Fruit fly (Drosophila melanogaster) S2 (cell line): ENCODE measurements around the gene Atg2.

Experiments
- CG8478 ChIP-seq: fragments of >200 bp; optimal IDR thresholded peaks from 2 replicates; lab custom pipeline; 2018
- CTCF ChIP-seq, 2 experiments: fragments of >200 bp; optimal IDR thresholded peaks; 2 replicates each; lab custom pipeline; 2018

DNA sequence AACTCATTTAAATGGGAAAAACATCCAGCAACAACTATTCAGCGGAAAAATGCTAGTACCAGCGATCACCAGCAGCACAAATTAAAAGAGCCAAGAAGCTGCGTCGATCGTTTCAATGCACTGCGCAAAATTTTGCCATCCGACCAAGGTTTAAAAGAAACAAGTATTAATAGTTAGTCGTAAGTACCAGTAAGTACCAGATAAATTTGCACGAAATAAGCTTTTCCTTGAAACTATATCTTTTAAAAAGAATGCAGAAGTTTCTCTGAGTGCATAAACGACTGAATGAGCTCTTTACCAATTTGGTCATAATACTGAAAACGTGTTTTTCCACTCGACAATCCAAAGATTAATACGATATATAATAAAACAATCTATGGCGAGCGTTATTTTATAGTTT, 40.9 kb upstream of the Atg2 start:
- no peak for TF ChIP-seq CTCF (optimal IDR thresholded peaks at IDR 0.05; lab: Kevin White, UChicago)
- TF ChIP-seq CG8478 (lab: Kevin White, UChicago), result no peak
